Worm (Caenorhabditis elegans) whole organism, early embryonic: ENCODE data around the gene F47B7.2.

Source experiments
- F13C5.2 ChIP-seq: sonication (generic microtip); optimal IDR thresholded peaks from 2 replicates; lab custom pipeline; 2017; ENCODE audit warnings: mild to moderate bottlenecking, missing genetic modification characterization, inconsistent platforms, missing compliant biosample characterization
- aly-1 ChIP-seq: sonication (generic microtip); optimal IDR thresholded peaks from 2 replicates; lab custom pipeline; 2016; ENCODE audit warnings: missing genetic modification characterization, missing compliant biosample characterization
- scrt-1 ChIP-seq: fragments of 200-800 bp; sonication (Bioruptor generic); IDR thresholded peaks from 2 replicates; pipeline ENCODE4 v1.3.6; 2022; ENCODE audit warnings: missing genetic modification characterization, missing compliant biosample characterization

- TF ChIP-seq scrt-1 (GFP tag; lab: Robert Waterston, UW) (no peak), F13C5.2 (tag; lab: Kevin White, UChicago) (peak; percentile 65), aly-1 (no peak)
Observed at ce11 chrX:3803314-3803713, 30.8 kb downstream of the F47B7.2 start, which contains the start of gene F35A5.8.
